Worm (Caenorhabditis elegans) whole organism, midembryonic: Measurements from ENCODE around the gene srlf-9.

Experiments
- T22C8.4 ChIP-seq: fragments of 200-800 bp; sonication (Bioruptor generic); IDR thresholded peaks from 2 replicates; pipeline ENCODE4 v1.3.6; 2022; ENCODE audit warnings: missing genetic modification characterization, missing compliant biosample characterization
- cog-1 ChIP-seq: sonication (generic microtip); optimal IDR thresholded peaks from 2 replicates; lab custom pipeline; 2016; ENCODE audit warnings: missing genetic modification characterization, missing compliant biosample characterization
- flt-1 ChIP-seq: fragments of 200-800 bp; sonication (Bioruptor generic); IDR thresholded peaks from 2 replicates; pipeline ENCODE4 v1.3.6; 2022; ENCODE audit warnings: missing genetic modification characterization, missing compliant biosample characterization
- klf-2 ChIP-seq: fragments of 200-800 bp; sonication (Bioruptor generic); conservative IDR thresholded peaks from 2 replicates; pipeline ENCODE4 v1.3.6; 2022; ENCODE audit warnings: missing genetic modification reagents, missing genetic modification characterization, missing compliant biosample characterization
- ref-1 ChIP-seq: fragments of 200-800 bp; sonication (Bioruptor generic); conservative IDR thresholded peaks from 2 replicates; pipeline ENCODE4 v1.3.6; 2022; ENCODE audit warnings: missing genetic modification reagents, missing genetic modification characterization, missing compliant biosample characterization
- tab-1 ChIP-seq: fragments of 200-800 bp; sonication (Bioruptor generic); IDR thresholded peaks from 2 replicates; pipeline ENCODE4 v1.3.6; 2022; ENCODE audit warnings: missing genetic modification characterization, missing compliant biosample characterization
- ztf-29 ChIP-seq: fragments of 200-800 bp; sonication (Bioruptor generic); IDR thresholded peaks from 2 replicates; pipeline ENCODE4 v1.3.6; 2022; ENCODE audit warnings: missing genetic modification reagents, missing genetic modification characterization, missing compliant biosample characterization

DNA sequence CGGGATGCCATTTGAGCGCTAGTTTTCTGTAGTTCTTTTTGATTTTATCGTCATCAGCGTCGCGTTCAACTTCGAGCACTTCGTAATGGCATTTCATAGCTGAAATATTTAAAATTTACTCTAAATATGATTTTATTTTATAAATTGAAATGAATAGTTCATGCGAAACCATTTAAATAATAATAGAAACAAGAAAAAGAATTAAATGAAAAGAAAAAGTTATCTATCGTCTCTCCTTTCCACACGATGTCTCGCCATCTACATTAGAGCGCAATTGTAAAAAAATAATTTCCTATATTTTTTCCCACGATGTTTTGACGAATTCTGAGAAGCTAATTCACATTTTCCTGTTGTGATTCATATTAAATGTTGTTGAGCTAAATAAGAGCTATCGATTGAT lies 8.3 kb downstream of the srlf-9 start, which contains the start of gene dnj-17:
- TF ChIP-seq T22C8.4 (GFP tag; lab: Robert Waterston, UW) (no peak), flt-1 (GFP tag; lab: Robert Waterston, UW) (no peak), tab-1 (GFP tag; lab: Robert Waterston, UW) (no peak), ref-1 (GFP tag; lab: Robert Waterston, UW) (no peak), cog-1 (tag; lab: Kevin White, UChicago) (no peak), ztf-29 (GFP tag; lab: Robert Waterston, UW) (no peak), klf-2 (GFP tag; lab: Robert Waterston, UW) (no peak)
